Fruit fly (Drosophila melanogaster) whole organism, embryonic: ENCODE results near the gene GstD5.

Experiments used
- Ada2b ChIP-seq: fragments of 200-800 bp; sonication (Bioruptor generic); IDR thresholded peaks from 2 replicates; pipeline ENCODE4 v1.3.6; 2022; ENCODE audit warnings: missing biosample characterization, missing genetic modification characterization
- Bgb ChIP-seq: fragments of 200-800 bp; sonication (Bioruptor generic); IDR thresholded peaks from 2 replicates; pipeline ENCODE4 v1.3.6; 2022; ENCODE audit warnings: missing biosample characterization, missing genetic modification characterization; ENCODE audit not compliant: partially characterized antibody
- CG10209 ChIP-seq: fragments of 200-800 bp; sonication (Bioruptor generic); optimal IDR thresholded peaks from 3 replicates; lab custom pipeline; 2017; ENCODE audit warnings: missing biosample characterization, mild to moderate bottlenecking, missing genetic modification characterization, missing genetic modification reagents
- CG11456 ChIP-seq: fragments of 200-800 bp; sonication (Bioruptor generic); IDR thresholded peaks from 3 replicates; pipeline ENCODE4 v1.3.6; 2022; ENCODE audit warnings: missing biosample characterization, missing genetic modification characterization
- CG12299 ChIP-seq: fragments of 200-800 bp; sonication (Bioruptor generic); optimal IDR thresholded peaks from 2 replicates; lab custom pipeline; 2018; ENCODE audit warnings: missing biosample characterization, mild to moderate bottlenecking, missing genetic modification characterization
- CG14441 ChIP-seq: fragments of 200-800 bp; sonication (Bioruptor generic); IDR thresholded peaks from 2 replicates; pipeline ENCODE4 v1.3.6; 2022; ENCODE audit warnings: missing biosample characterization, missing genetic modification characterization
- CG2199 ChIP-seq: fragments of 200-800 bp; sonication (Bioruptor generic); IDR thresholded peaks from 3 replicates; pipeline ENCODE4 v1.3.6; 2022; ENCODE audit warnings: missing biosample characterization, missing genetic modification characterization
- CG31224 ChIP-seq: fragments of 200-800 bp; sonication (Bioruptor generic); IDR thresholded peaks from 2 replicates; pipeline ENCODE4 v1.3.6; 2022; ENCODE audit warnings: missing biosample characterization, missing genetic modification characterization
- CG3726 ChIP-seq: fragments of 200-800 bp; sonication (Bioruptor generic); IDR thresholded peaks from 3 replicates; pipeline ENCODE4, ENCODE4 v1.3.6; 2022; ENCODE audit warnings: missing biosample characterization, missing genetic modification characterization
- CG43689 ChIP-seq: fragments of 200-800 bp; sonication (Bioruptor generic); IDR thresholded peaks from 2 replicates; pipeline ENCODE4 v1.3.6; 2022; ENCODE audit warnings: missing biosample characterization, missing genetic modification characterization
- CG4404 ChIP-seq: fragments of 200-800 bp; sonication (Bioruptor generic); IDR thresholded peaks from 2 replicates; pipeline ENCODE4 v1.3.6; 2022; ENCODE audit warnings: missing biosample characterization, missing genetic modification characterization
- CG6175 ChIP-seq: fragments of 200-800 bp; sonication (Bioruptor generic); IDR thresholded peaks from 3 replicates; pipeline ENCODE4 v1.3.6; 2022; ENCODE audit warnings: missing biosample characterization, missing genetic modification characterization
- CG6272 ChIP-seq: fragments of 200-800 bp; sonication (Bioruptor generic); IDR thresholded peaks from 2 replicates; pipeline ENCODE4 v1.3.6; 2022; ENCODE audit warnings: missing biosample characterization, missing genetic modification characterization
- CG6683 ChIP-seq: fragments of 200-800 bp; sonication (Bioruptor generic); optimal IDR thresholded peaks from 2 replicates; lab custom pipeline; 2017; ENCODE audit warnings: missing biosample characterization, mild to moderate bottlenecking, missing genetic modification characterization, missing genetic modification reagents
- CG7928 ChIP-seq: fragments of 200-800 bp; sonication (Bioruptor generic); optimal IDR thresholded peaks from 2 replicates; lab custom pipeline; 2017; ENCODE audit warnings: missing biosample characterization, mild to moderate bottlenecking, missing genetic modification characterization
- CG8290 ChIP-seq, 3 experiments: fragments of 200-800 bp; sonication (Bioruptor generic); optimal IDR thresholded peaks; 2 replicates each; lab custom pipeline; 2016 to 2019; ENCODE audit warnings: missing biosample characterization in 3 of 3, missing genetic modification characterization in 3 of 3, mild to moderate bottlenecking in 2 of 3, moderate library complexity in 1 of 3
- CG8359 ChIP-seq: fragments of 200-800 bp; sonication (Bioruptor generic); optimal IDR thresholded peaks from 2 replicates; lab custom pipeline; 2017; ENCODE audit warnings: missing biosample characterization, mild to moderate bottlenecking, missing genetic modification characterization, borderline replicate concordance
- D ChIP-seq, 2 experiments: fragments of 200-800 bp in 1 of 2; fragments of >200 bp in 1 of 2; sonication (Bioruptor generic) in 1 of 2; optimal IDR thresholded peaks; 2 replicates in 1 of 2; 3 replicates in 1 of 2; lab custom pipeline; 2017; ENCODE audit warnings: mild to moderate bottlenecking in 1 of 2, missing biosample characterization in 1 of 2, missing genetic modification characterization in 1 of 2, missing genetic modification reagents in 1 of 2
- Dek ChIP-seq: fragments of 200-800 bp; sonication (Bioruptor generic); optimal IDR thresholded peaks from 3 replicates; lab custom pipeline; 2019; ENCODE audit warnings: missing biosample characterization, mild to moderate bottlenecking, missing genetic modification characterization, moderate library complexity
- Drgx ChIP-seq: fragments of 200-800 bp; sonication (Bioruptor generic); IDR thresholded peaks from 2 replicates; pipeline ENCODE4 v1.3.6; 2022; ENCODE audit warnings: missing biosample characterization, missing genetic modification characterization
- Ets65A ChIP-seq: fragments of 200-800 bp; sonication (Bioruptor generic); peaks from one replicate; lab custom pipeline; 2016; ENCODE audit warnings: missing biosample characterization, missing genetic modification characterization
- GATAe ChIP-seq: fragments of 200-800 bp; sonication (Bioruptor generic); conservative IDR thresholded peaks from 2 replicates; pipeline ENCODE4 v1.3.6; 2022; ENCODE audit warnings: missing biosample characterization, missing genetic modification characterization
- Gug ChIP-seq: fragments of 200-800 bp; sonication (Bioruptor generic); IDR thresholded peaks from 4 replicates; pipeline ENCODE4 v1.3.6; 2022; ENCODE audit warnings: missing biosample characterization, missing genetic modification characterization
- Hr78 ChIP-seq, 2 experiments: fragments of 200-800 bp in 1 of 2; fragments of >200 bp in 1 of 2; sonication (Bioruptor generic) in 1 of 2; optimal IDR thresholded peaks; 2 replicates each; lab custom pipeline; 2017 to 2019; ENCODE audit warnings: missing biosample characterization in 2 of 2, missing genetic modification characterization in 2 of 2, mild to moderate bottlenecking in 1 of 2, moderate library complexity in 1 of 2
- Med ChIP-seq: fragments of 200-800 bp; sonication (Bioruptor generic); peaks from one replicate; lab custom pipeline; 2016; ENCODE audit warnings: missing biosample characterization, missing genetic modification characterization, mild to moderate bottlenecking, inconsistent platforms, moderate library complexity
- Sox102F ChIP-seq: fragments of 200-800 bp; sonication (Bioruptor generic); optimal IDR thresholded peaks from 2 replicates; lab custom pipeline; 2018; ENCODE audit warnings: missing biosample characterization, mild to moderate bottlenecking, missing genetic modification characterization, moderate library complexity
- chn ChIP-seq: fragments of 200-800 bp; sonication (Bioruptor generic); optimal IDR thresholded peaks from 2 replicates; lab custom pipeline; 2016; ENCODE audit warnings: missing biosample characterization, missing genetic modification characterization
- dm ChIP-seq: fragments of 200-800 bp; sonication (Bioruptor generic); optimal IDR thresholded peaks from 3 replicates; lab custom pipeline; 2016; ENCODE audit warnings: missing biosample characterization, missing genetic modification characterization
- gem ChIP-seq: fragments of 200-800 bp; sonication (Bioruptor generic); optimal IDR thresholded peaks from 2 replicates; lab custom pipeline; 2019; ENCODE audit warnings: missing biosample characterization, mild to moderate bottlenecking, missing genetic modification characterization, moderate library complexity
- jigr1 ChIP-seq: fragments of 200-800 bp; sonication (Bioruptor generic); IDR thresholded peaks from 3 replicates; pipeline ENCODE4 v1.3.6; 2022; ENCODE audit warnings: missing biosample characterization, missing genetic modification characterization
- knrl ChIP-seq: fragments of 200-800 bp; sonication (Bioruptor generic); IDR thresholded peaks from 3 replicates; pipeline ENCODE4 v1.3.6; 2022; ENCODE audit warnings: missing biosample characterization, missing genetic modification characterization; ENCODE audit not compliant: partially characterized antibody
- nerfin-1 ChIP-seq: fragments of 200-800 bp; sonication (Bioruptor generic); optimal IDR thresholded peaks from 3 replicates; lab custom pipeline; 2019; ENCODE audit warnings: missing biosample characterization, mild to moderate bottlenecking, missing genetic modification characterization, moderate library complexity
- repo ChIP-seq: fragments of 200-800 bp; sonication (Bioruptor generic); optimal IDR thresholded peaks from 2 replicates; lab custom pipeline; 2016; ENCODE audit warnings: missing biosample characterization, missing genetic modification characterization
- slbo ChIP-seq: fragments of 200-800 bp; sonication (Bioruptor generic); IDR thresholded peaks from 2 replicates; pipeline ENCODE4 v1.3.6; 2022; ENCODE audit warnings: missing biosample characterization, missing genetic modification characterization
- stc ChIP-seq: fragments of 200-800 bp; sonication (Bioruptor generic); IDR thresholded peaks from 2 replicates; pipeline ENCODE4 v1.3.6; 2022; ENCODE audit warnings: missing biosample characterization, missing genetic modification characterization

The GstD5 gene

DNA sequence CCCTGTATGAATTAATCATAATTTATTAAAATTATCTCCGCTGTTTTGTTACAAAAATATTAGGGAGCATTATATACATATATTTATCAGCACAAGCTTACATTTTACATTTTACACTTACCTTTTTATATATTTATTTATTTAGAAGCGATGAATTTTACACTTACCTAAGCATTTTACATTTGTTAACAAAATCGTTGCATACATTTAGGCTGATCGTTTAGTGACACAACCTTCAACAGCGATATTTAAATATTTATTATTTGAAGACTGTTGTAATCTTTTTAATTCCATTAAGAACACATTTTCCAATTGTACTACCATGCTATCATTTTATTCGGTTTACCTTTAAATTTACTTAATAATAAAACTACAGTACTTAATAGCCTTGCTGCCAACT is 8.3 kb downstream of the GstD5 start (continued):
- TF ChIP-seq knrl (peak; percentile 27; the same call in 1 of the 3 replicates), CG43689 (GFP tag; lab: Robert Waterston, UW) (no peak), CG12299 (tag; lab: Kevin White, UChicago) (no peak), CG11456 (GFP tag; lab: Robert Waterston, UW) (no peak), dm (GFP tag; lab: Kevin White, UChicago) (no peak), nerfin-1 (tag; lab: Kevin White, UChicago) (no peak), stc (no peak), chn (no peak), CG6272 (no peak), CG8290 (GFP tag; optimal IDR thresholded peaks at IDR 0.05; lab: Kevin White, UChicago) (no peak), CG8290 (tag; optimal IDR thresholded peaks at IDR 0.05; lab: Kevin White, UChicago) (no peak), Bgb (GFP tag; lab: Robert Waterston, UW) (peak; percentile 20; the same call in 1 of the 2 replicates), GATAe (GFP tag; lab: Robert Waterston, UW) (no peak), CG6683 (GFP tag; lab: Kevin White, UChicago) (no peak), slbo (GFP tag; lab: Robert Waterston, UW) (no peak), Hr78 (GFP tag; optimal IDR thresholded peaks at IDR 0.05; lab: Kevin White, UChicago) (no peak), D (optimal IDR thresholded peaks at IDR 0.05; lab: Kevin White, UChicago) (no peak), D (GFP tag; optimal IDR thresholded peaks at IDR 0.05; lab: Kevin White, UChicago) (no peak)
- TF ChIP-seq, all 482 proteins: peak for 7

DNA sequence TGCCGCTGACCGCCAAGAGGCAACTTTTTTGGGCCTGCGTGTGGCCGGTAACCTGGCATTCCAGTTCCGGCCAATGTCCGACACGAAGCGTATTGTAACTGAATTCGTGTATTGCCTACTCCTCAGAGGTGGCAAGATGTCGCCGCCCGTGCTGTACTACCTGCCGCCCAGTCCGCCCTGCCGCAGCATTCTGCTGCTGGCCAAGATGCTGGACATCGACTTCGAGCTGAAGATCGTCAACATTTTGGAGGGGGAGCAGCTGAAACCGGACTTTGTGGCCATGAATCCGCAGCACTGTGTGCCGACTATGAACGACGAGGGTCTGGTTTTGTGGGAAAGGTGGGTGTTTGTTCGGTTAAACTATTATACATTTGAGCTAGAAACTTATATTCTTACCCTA is 8.7 kb downstream of the GstD5 start:
- TF ChIP-seq CG6175 (peak; percentile 75; the same call in 1 of the 3 replicates), Drgx (GFP tag; lab: Robert Waterston, UW) (0 out of 2 replicates have a peak, but pooled peaks have one; percentile 24), Ada2b (GFP tag; lab: Robert Waterston, UW) (no peak), CG10209 (GFP tag; lab: Kevin White, UChicago) (no peak), CG7928 (GFP tag; lab: Kevin White, UChicago) (no peak), Gug (GFP tag; lab: Robert Waterston, UW) (no peak), Dek (tag; lab: Kevin White, UChicago) (no peak)

DNA sequence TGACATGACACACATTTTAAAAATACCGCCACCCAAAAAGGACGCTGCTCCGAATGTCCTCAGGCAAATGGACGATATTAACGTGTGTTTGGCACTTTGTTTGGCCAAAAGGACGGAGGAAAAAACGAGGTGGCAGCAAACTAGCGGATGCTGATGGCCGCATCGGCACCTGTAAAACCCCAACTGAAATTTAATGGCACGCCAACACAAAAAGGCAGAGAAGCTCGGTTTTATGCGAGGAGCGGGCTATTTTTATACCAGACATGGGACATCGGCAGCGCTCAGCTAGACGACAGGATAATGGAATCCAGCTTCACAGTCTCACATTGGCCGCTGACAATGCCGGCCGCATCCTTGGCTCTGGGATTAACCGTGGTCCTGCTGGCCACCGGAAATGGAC is 10.4 kb downstream of the GstD5 start, which contains the start of gene Sol1:
TSS of gene Sol1 (plus strand) at position 301 of the 400 bp plus-strand sequence.
- no peak for TF ChIP-seq CG4404 (GFP tag; lab: Robert Waterston, UW)
- TF ChIP-seq CG2199 (GFP tag; lab: Robert Waterston, UW), result no peak
- TF ChIP-seq CG3726, result no peak
- no peak for TF ChIP-seq Med (GFP tag; lab: Kevin White, UChicago)
- TF ChIP-seq repo (GFP tag; lab: Kevin White, UChicago), result no peak
- no peak for TF ChIP-seq gem
- no peak for TF ChIP-seq jigr1 (GFP tag; lab: Robert Waterston, UW)

DNA sequence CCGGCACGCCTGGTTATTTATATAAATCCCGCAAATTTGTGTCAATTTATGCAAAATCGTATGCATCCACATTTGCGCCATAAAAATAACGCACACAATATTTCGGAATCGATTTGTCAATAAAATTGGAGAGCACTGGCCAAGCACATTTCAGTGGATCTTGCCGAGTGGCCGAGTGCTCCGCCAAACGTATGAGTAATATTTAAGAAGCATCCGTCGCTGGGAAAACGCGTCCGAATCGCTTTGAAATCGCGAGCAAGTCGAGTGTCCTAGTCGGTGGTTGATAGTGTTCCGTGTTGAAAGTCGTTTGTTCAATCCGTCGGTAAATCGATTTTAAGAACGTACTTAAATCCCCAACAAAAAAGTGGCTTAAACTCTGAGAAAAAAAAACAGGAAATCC is 11.4 kb downstream of the GstD5 start, which contains the start of gene CG33098:
TSS of gene CG33098 (plus strand) at position 224 of the 400 bp plus-strand sequence.
- no peak for TF ChIP-seq Sox102F (GFP tag; lab: Kevin White, UChicago)
- peak; percentile 97 for TF ChIP-seq CG8359 (GFP tag; lab: Kevin White, UChicago)
- no peak for TF ChIP-seq CG14441 (GFP tag; lab: Robert Waterston, UW)

DNA sequence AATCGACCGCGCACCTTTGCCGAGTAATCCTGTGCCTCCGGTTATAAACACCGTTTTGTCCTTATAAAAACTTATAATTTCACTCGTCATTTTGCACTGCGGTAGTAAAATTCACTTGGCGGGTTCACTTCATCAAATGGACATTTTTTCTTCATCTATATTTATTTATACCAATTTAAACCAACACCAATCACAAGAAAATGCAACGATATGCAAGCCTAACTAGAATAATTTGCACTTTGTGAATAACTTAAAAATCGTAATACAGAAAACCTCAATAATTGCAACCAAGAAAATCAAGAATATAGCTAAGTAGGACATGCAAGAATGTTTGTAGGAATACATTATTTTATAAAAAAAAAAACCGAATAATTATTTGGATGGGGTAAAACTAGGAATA is 20.3 kb downstream of the GstD5 start, which contains the start of the genes CG10096 and CG10097:
TSS of gene CG10096 (minus strand) at position 101 of the 400 bp plus-strand sequence.
TSS of gene CG10097 (minus strand) at position 101 of the 400 bp plus-strand sequence.
- TF ChIP-seq knrl (no peak), Ets65A (GFP tag; lab: Kevin White, UChicago) (peak; percentile 29), CG31224 (GFP tag; lab: Robert Waterston, UW) (no peak)
